Worm (Caenorhabditis elegans): Measurements from ENCODE around the gene Y22D7AL.15.

Y22D7AL.15 gene

DNA sequence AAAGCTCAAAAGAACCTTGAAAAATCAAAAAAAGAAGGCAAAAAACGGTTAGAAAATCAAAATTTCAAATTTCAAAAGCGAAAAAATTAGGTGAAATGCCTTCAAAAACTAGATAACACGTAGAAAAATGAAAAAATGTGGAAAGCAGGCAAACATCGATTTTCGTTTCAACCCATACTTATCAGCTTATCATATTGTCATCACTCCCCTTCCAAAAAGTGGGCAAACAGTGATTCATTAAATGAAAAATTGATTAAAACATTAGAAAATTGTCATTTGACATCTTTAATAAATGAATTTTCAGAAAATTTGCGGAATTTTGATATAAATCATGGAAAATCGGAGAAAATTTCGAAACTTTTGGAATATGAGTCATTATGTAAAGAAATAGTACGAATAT lies 1.4 kb upstream of the Y22D7AL.15 start:
- TF ChIP-seq fkh-2 (tag; optimal IDR thresholded peaks at IDR 0.05) (no peak), nhr-12 (tag; optimal IDR thresholded peaks at IDR 0.05) (no peak), pha-4 (tag; optimal IDR thresholded peaks at IDR 0.05) (peak; percentile 23), sea-2 (GFP tag; optimal IDR thresholded peaks at IDR 0.05) (no peak), egl-5 (tag; optimal IDR thresholded peaks at IDR 0.05) (no peak), elt-1 (tag; optimal IDR thresholded peaks at IDR 0.05) (no peak), nhr-67 (tag; optimal IDR thresholded peaks at IDR 0.05) (no peak), ceh-9 (tag; optimal IDR thresholded peaks at IDR 0.05) (no peak), lin-15B (tag; optimal IDR thresholded peaks at IDR 0.05) (no peak), ceh-82 (tag; optimal IDR thresholded peaks at IDR 0.05) (no peak), ZK546.5 (tag; optimal IDR thresholded peaks at IDR 0.05) (no peak), skn-1 (tag; optimal IDR thresholded peaks at IDR 0.05) (peak; percentile 9), unc-62 (GFP tag; optimal IDR thresholded peaks at IDR 0.05) (no peak), nhr-43 (tag; optimal IDR thresholded peaks at IDR 0.05; ENCODE audit: poor library complexity, severe bottlenecking) (no peak), hmg-11 (tag; optimal IDR thresholded peaks at IDR 0.05) (no peak), elt-2 (tag; optimal IDR thresholded peaks at IDR 0.05) (peak; percentile 65), zag-1 (tag; optimal IDR thresholded peaks at IDR 0.05) (no peak), pqm-1 (tag; optimal IDR thresholded peaks at IDR 0.05) (peak; percentile 32), unc-39 (tag; optimal IDR thresholded peaks at IDR 0.05) (no peak), fkh-10 (GFP tag; optimal IDR thresholded peaks at IDR 0.05) (no peak), nhr-77 (tag; optimal IDR thresholded peaks at IDR 0.05) (no peak), ztf-4 (tag; optimal IDR thresholded peaks at IDR 0.05) (no peak), ceh-28 (tag; optimal IDR thresholded peaks at IDR 0.05) (no peak), R02D3.7 (tag; optimal IDR thresholded peaks at IDR 0.05) (no peak)

DNA sequence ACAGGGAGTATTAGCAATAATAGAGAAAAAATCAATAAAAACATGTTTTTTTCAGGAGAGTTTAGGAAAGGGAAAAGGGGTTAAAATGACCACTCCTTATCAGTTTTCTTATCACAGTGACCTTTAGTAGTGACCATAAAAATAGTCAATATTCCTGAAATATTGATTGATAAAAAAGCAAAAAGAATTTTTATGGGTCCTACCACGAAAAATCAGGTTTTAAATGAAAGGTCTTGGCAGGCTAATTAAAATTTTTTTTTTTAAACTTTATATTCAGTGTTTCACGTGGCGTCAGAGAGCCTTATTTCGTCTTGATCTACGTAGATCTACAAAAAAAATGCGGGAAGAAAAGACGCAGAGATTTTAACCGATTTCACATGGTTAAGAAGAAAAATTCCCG lies 2.3 kb downstream of the Y22D7AL.15 start, which contains the start of gene cht-4:
TSS of gene cht-4 (minus strand) at position 101 of the 400 bp plus-strand sequence.
- no peak for TF ChIP-seq nhr-77 (tag; optimal IDR thresholded peaks at IDR 0.05)
- TF ChIP-seq nhr-67 (tag; optimal IDR thresholded peaks at IDR 0.05), result no peak
- TF ChIP-seq nfya-1 (tag; optimal IDR thresholded peaks at IDR 0.05; ENCODE audit: insufficient read depth), result no peak
- no peak for TF ChIP-seq fkh-10 (GFP tag; optimal IDR thresholded peaks at IDR 0.05)
- TF ChIP-seq pha-4 (tag; optimal IDR thresholded peaks at IDR 0.05), result no peak
- TF ChIP-seq nhr-76 (tag; optimal IDR thresholded peaks at IDR 0.05), result no peak
- TF ChIP-seq jun-1 (tag; optimal IDR thresholded peaks at IDR 0.05), result no peak
- TF ChIP-seq sea-2 (GFP tag; optimal IDR thresholded peaks at IDR 0.05), result no peak
- no peak for TF ChIP-seq ceh-28 (tag; optimal IDR thresholded peaks at IDR 0.05)
- no peak for TF ChIP-seq nhr-25 (tag; optimal IDR thresholded peaks at IDR 0.05)
- no peak for TF ChIP-seq aly-2 (tag; optimal IDR thresholded peaks at IDR 0.05)
- TF ChIP-seq skn-1 (tag; optimal IDR thresholded peaks at IDR 0.05), result no peak
- no peak for TF ChIP-seq elt-1 (tag; optimal IDR thresholded peaks at IDR 0.05)
- no peak for TF ChIP-seq mml-1 (tag; optimal IDR thresholded peaks at IDR 0.05)
- TF ChIP-seq unc-62 (GFP tag; optimal IDR thresholded peaks at IDR 0.05), result no peak
- TF ChIP-seq pqm-1 (tag; optimal IDR thresholded peaks at IDR 0.05), result no peak
- TF ChIP-seq elt-2 (tag; optimal IDR thresholded peaks at IDR 0.05), result no peak
- TF ChIP-seq nhr-28 (tag; optimal IDR thresholded peaks at IDR 0.05), result no peak

ce11 chrIII:1652925-1653324 lies 6.7 kb downstream of the Y22D7AL.15 start:
- TF ChIP-seq pha-4 (tag; optimal IDR thresholded peaks at IDR 0.05) (no peak), lin-15B (tag; optimal IDR thresholded peaks at IDR 0.05) (no peak), nhr-28 (tag; optimal IDR thresholded peaks at IDR 0.05) (no peak), jun-1 (tag; optimal IDR thresholded peaks at IDR 0.05) (no peak), snpc-4 (tag; optimal IDR thresholded peaks at IDR 0.05) (no peak), elt-3 (tag; optimal IDR thresholded peaks at IDR 0.05) (no peak), nhr-76 (tag; optimal IDR thresholded peaks at IDR 0.05) (no peak), hmg-11 (tag; optimal IDR thresholded peaks at IDR 0.05) (no peak), ZK546.5 (tag; optimal IDR thresholded peaks at IDR 0.05) (no peak), elt-2 (tag; optimal IDR thresholded peaks at IDR 0.05) (no peak), sea-2 (GFP tag; optimal IDR thresholded peaks at IDR 0.05) (no peak), zag-1 (tag; optimal IDR thresholded peaks at IDR 0.05) (no peak), ceh-28 (tag; optimal IDR thresholded peaks at IDR 0.05) (no peak), ama-1 (optimal IDR thresholded peaks at IDR 0.05) (no peak)

ce11 chrIII:1652181-1652580 lies 7.5 kb downstream of the Y22D7AL.15 start, which contains the start of gene Y22D7AL.1:
Y22D7AL.1 (plus strand) TSS chrIII:1652481.
- TF ChIP-seq ztf-11 (tag; optimal IDR thresholded peaks at IDR 0.05), result no peak
- TF ChIP-seq nhr-25 (tag; optimal IDR thresholded peaks at IDR 0.05), result no peak
